Worm (Caenorhabditis elegans) whole organism, L2 larva: ENCODE data around the gene nspc-19.

ENCODE experiments used
- F13H6.1 ChIP-seq: sonication (generic microtip); optimal IDR thresholded peaks from 2 replicates; lab custom pipeline; 2016; ENCODE audit warnings: missing genetic modification characterization, missing compliant biosample characterization
- R02D3.7 ChIP-seq: fragments of 150-350 bp; optimal IDR thresholded peaks from 2 replicates; lab custom pipeline; 2014; ENCODE audit warnings: missing biosample characterization, missing genetic modification characterization
- ceh-16 ChIP-seq: fragments of 150-350 bp; optimal IDR thresholded peaks from 2 replicates; lab custom pipeline; 2014; ENCODE audit warnings: missing biosample characterization, missing genetic modification characterization
- ceh-82 ChIP-seq: fragments of 150-350 bp; optimal IDR thresholded peaks from 2 replicates; lab custom pipeline; 2014; ENCODE audit warnings: missing biosample characterization, missing genetic modification characterization
- elt-1 ChIP-seq: fragments of 150-350 bp; optimal IDR thresholded peaks from 2 replicates; lab custom pipeline; 2014; ENCODE audit warnings: missing biosample characterization, missing genetic modification characterization
- mdl-1 ChIP-seq, 2 experiments: fragments of 150-350 bp in 1 of 2; sonication (generic microtip) in 1 of 2; optimal IDR thresholded peaks; 2 replicates each; lab custom pipeline; 2017; ENCODE audit warnings: missing biosample characterization in 2 of 2, missing genetic modification characterization in 2 of 2
- nhr-11 ChIP-seq: fragments of 150-350 bp; optimal IDR thresholded peaks from 2 replicates; lab custom pipeline; 2014; ENCODE audit warnings: missing biosample characterization, missing genetic modification characterization
- peb-1 ChIP-seq: fragments of 150-350 bp; optimal IDR thresholded peaks from 2 replicates; lab custom pipeline; 2014; ENCODE audit warnings: missing biosample characterization, missing genetic modification characterization
- skn-1 ChIP-seq: sonication (generic microtip); optimal IDR thresholded peaks from 2 replicates; lab custom pipeline; 2017; ENCODE audit warnings: missing biosample characterization, missing genetic modification characterization
- ztf-11 ChIP-seq: sonication (generic microtip); optimal IDR thresholded peaks from 2 replicates; lab custom pipeline; 2017; ENCODE audit warnings: missing biosample characterization, missing genetic modification characterization

DNA sequence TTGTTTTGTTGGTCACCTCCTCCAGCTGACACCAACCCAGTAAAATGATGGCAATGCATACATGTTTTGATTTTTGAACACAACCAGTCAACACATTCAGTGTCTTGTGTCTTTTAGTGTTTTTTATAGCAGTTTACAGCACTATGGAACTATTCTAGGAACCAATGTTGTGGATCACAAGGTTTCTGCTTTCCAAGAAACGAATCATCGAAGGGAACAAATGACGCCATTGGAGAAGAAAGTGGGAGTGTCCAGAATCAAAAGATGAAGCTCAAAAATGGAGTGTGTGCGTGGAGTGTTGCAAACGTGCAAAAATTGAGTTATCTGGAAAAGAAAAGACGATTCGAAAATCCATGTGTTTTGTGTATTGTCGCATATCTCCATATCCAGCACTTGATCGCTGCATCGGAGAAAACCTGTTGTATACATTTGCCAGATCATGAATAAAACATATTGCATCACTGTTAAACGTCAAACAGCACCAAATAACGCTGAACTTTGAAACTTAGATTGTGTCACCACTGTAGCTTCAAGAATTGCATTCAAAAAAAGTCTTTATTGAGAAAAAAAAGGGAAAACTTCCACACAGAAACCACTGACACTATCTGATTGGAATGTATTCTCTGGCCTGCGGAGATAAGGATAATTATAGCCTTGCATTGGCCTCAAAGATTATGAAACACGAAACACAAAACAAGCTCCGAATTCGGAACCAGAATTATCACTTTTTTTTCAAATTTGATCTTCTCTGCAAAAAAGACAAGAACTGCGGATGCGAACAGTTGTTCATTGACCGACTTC is 34.0 kb downstream of the nspc-19 start:
- TF ChIP-seq peb-1 (tag; lab: Kevin White, UChicago) (no peak), F13H6.1 (tag; lab: Kevin White, UChicago) (no peak), nhr-11 (tag; lab: Kevin White, UChicago) (no peak), skn-1 (tag; lab: Kevin White, UChicago) (no peak), mdl-1 (tag; optimal IDR thresholded peaks at IDR 0.05; lab: Kevin White, UChicago) (peak in 1 of 2 experiments; percentile 24), ceh-82 (tag; lab: Kevin White, UChicago) (no peak), ztf-11 (tag; lab: Kevin White, UChicago) (no peak), elt-1 (no peak), R02D3.7 (tag; lab: Kevin White, UChicago) (no peak), ceh-16 (tag; lab: Kevin White, UChicago) (no peak)
